Fruit fly (Drosophila melanogaster) whole organism, embryonic: ENCODE measurements around the gene Nab2.

Source experiments
- CG10654 ChIP-seq: fragments of 200-800 bp; sonication (Bioruptor generic); optimal IDR thresholded peaks from 2 replicates; lab custom pipeline; 2016; ENCODE audit warnings: missing biosample characterization, missing genetic modification characterization
- CG10979 ChIP-seq: fragments of 200-800 bp; sonication (Bioruptor generic); optimal IDR thresholded peaks from 2 replicates; lab custom pipeline; 2018; ENCODE audit warnings: missing biosample characterization, mild to moderate bottlenecking, missing genetic modification characterization, moderate library complexity

- TF ChIP-seq CG10979 (tag; lab: Kevin White, UChicago): no peak
- TF ChIP-seq CG10654 (GFP tag; lab: Kevin White, UChicago): no peak
Observed at dm6 chr3R:24357698-24358097, 39.5 kb upstream of the Nab2 start, which contains the start of gene Golgin84.
